Fruit fly (Drosophila melanogaster) whole organism, prepupa: ENCODE results near the gene CG9021.

Source experiments
- CG10669 ChIP-seq: fragments of 200-800 bp; sonication (Bioruptor generic); optimal IDR thresholded peaks from 3 replicates; lab custom pipeline; 2018; ENCODE audit warnings: missing biosample characterization, mild to moderate bottlenecking, missing genetic modification characterization, moderate library complexity
- CG11762 ChIP-seq: fragments of 200-800 bp; sonication (Bioruptor generic); optimal IDR thresholded peaks from 3 replicates; lab custom pipeline; 2016; ENCODE audit warnings: missing biosample characterization, missing genetic modification characterization; ENCODE audit not compliant: insufficient read depth
- CG16779 ChIP-seq: fragments of 200-800 bp; sonication (Bioruptor generic); optimal IDR thresholded peaks from 3 replicates; lab custom pipeline; 2017; ENCODE audit warnings: missing biosample characterization, mild to moderate bottlenecking, missing genetic modification characterization
- CG3032 ChIP-seq: fragments of 200-800 bp; optimal IDR thresholded peaks from 2 replicates; lab custom pipeline; 2019; ENCODE audit warnings: missing biosample characterization, mild to moderate bottlenecking, missing genetic modification characterization, moderate library complexity
- Eip78C ChIP-seq: fragments of 200-800 bp; sonication (Bioruptor generic); peaks from one replicate; lab custom pipeline; 2016; ENCODE audit warnings: missing biosample characterization, missing genetic modification characterization
- Hr38 ChIP-seq: sonication (Bioruptor generic); optimal IDR thresholded peaks from 2 replicates; lab custom pipeline; 2016; ENCODE audit warnings: missing biosample characterization, missing genetic modification characterization
- Hr39 ChIP-seq: fragments of 200-800 bp; sonication (Bioruptor generic); optimal IDR thresholded peaks from 2 replicates; lab custom pipeline; 2016; ENCODE audit warnings: missing biosample characterization, missing genetic modification characterization
- Sox15 ChIP-seq: fragments of 200-800 bp; sonication (Bioruptor generic); optimal IDR thresholded peaks from 3 replicates; lab custom pipeline; 2016; ENCODE audit warnings: missing biosample characterization, missing genetic modification characterization
- acj6 ChIP-seq: fragments of 200-800 bp; sonication (Bioruptor generic); optimal IDR thresholded peaks from 3 replicates; lab custom pipeline; 2016; ENCODE audit warnings: missing biosample characterization, missing genetic modification characterization
- cyc ChIP-seq: fragments of 200-800 bp; sonication (Bioruptor generic); optimal IDR thresholded peaks from 3 replicates; lab custom pipeline; 2016; ENCODE audit warnings: missing biosample characterization, missing genetic modification characterization
- dac ChIP-seq: fragments of 200-800 bp; sonication (Bioruptor generic); optimal IDR thresholded peaks from 2 replicates; lab custom pipeline; 2017; ENCODE audit warnings: missing biosample characterization, mild to moderate bottlenecking, missing genetic modification characterization
- esn ChIP-seq: fragments of 200-800 bp; sonication (Bioruptor generic); optimal IDR thresholded peaks from 2 replicates; lab custom pipeline; 2016; ENCODE audit warnings: missing biosample characterization, mild to moderate bottlenecking, missing genetic modification characterization, moderate library complexity
- svp ChIP-seq: fragments of 200-800 bp; sonication (Bioruptor generic); peaks from one replicate; lab custom pipeline; 2016; ENCODE audit warnings: missing biosample characterization, missing genetic modification characterization
- vri ChIP-seq: fragments of 200-800 bp; sonication (Bioruptor generic); optimal IDR thresholded peaks from 3 replicates; lab custom pipeline; 2016; ENCODE audit warnings: missing biosample characterization, mild to moderate bottlenecking, missing genetic modification characterization

dm6 chr2L:5893796-5894195 lies 10.7 kb downstream of the CG9021 start, which contains the start of gene Acp26Aa:
- peak; percentile 5 for TF ChIP-seq svp (GFP tag; lab: Kevin White, UChicago)
- no peak for TF ChIP-seq CG11762 (GFP tag; lab: Kevin White, UChicago)
- TF ChIP-seq CG16779 = no peak
- no peak for TF ChIP-seq Eip78C (GFP tag; lab: Kevin White, UChicago)
- TF ChIP-seq cyc (GFP tag; lab: Kevin White, UChicago) = no peak
- TF ChIP-seq Hr39 = no peak
- no peak for TF ChIP-seq dac (GFP tag; lab: Kevin White, UChicago)
- TF ChIP-seq Hr38 (GFP tag; lab: Kevin White, UChicago) = no peak
- no peak for TF ChIP-seq esn (GFP tag; lab: Kevin White, UChicago)
- no peak for TF ChIP-seq CG10669 (GFP tag; lab: Kevin White, UChicago)
- no peak for TF ChIP-seq Sox15 (GFP tag; lab: Kevin White, UChicago)
- TF ChIP-seq vri (GFP tag; lab: Kevin White, UChicago) = no peak
- TF ChIP-seq CG3032 (tag; lab: Kevin White, UChicago) = no peak
- no peak for TF ChIP-seq acj6 (GFP tag; lab: Kevin White, UChicago)
